Worm (Caenorhabditis elegans): ENCODE data around the gene Y50E8A.1.
"Not testable (repeated sequence)": the region's sequence is repeated elsewhere in the genome, so short reads cannot be mapped to it uniquely, and the experiment has no call there.

Y50E8A.1 gene

ce11 chrV:14734187-14734765 is 7.6 kb downstream of the Y50E8A.1 start, which contains the start of gene unc-61:
unc-61 (minus strand) TSS chrV:14734237.
- TF ChIP-seq med-1 (GFP tag; optimal IDR thresholded peaks at IDR 0.05; ENCODE audit: insufficient read depth) (no peak), flt-1 (GFP tag; IDR thresholded peaks at IDR 0.05) (no peak), ref-1 (GFP tag; conservative IDR thresholded peaks at IDR 0.05) (no peak), ztf-29 (GFP tag; IDR thresholded peaks at IDR 0.05) (no peak), tab-1 (GFP tag; IDR thresholded peaks at IDR 0.05) (no peak), ztf-23 (GFP tag; IDR thresholded peaks at IDR 0.05) (no peak), klf-2 (GFP tag; conservative IDR thresholded peaks at IDR 0.05) (no peak), T22C8.4 (GFP tag; IDR thresholded peaks at IDR 0.05) (no peak)

ce11 chrV:14736851-14737250 is 10.2 kb downstream of the Y50E8A.1 start, which contains the start of gene Y50E8A.5:
Y50E8A.5 (minus strand) TSS chrV:14736951.
- TF ChIP-seq klf-2 (GFP tag; conservative IDR thresholded peaks at IDR 0.05) (no peak), ztf-29 (GFP tag; IDR thresholded peaks at IDR 0.05) (no peak), cog-1 (tag; optimal IDR thresholded peaks at IDR 0.05) (no peak), ref-1 (GFP tag; conservative IDR thresholded peaks at IDR 0.05) (no peak), med-1 (GFP tag; optimal IDR thresholded peaks at IDR 0.05; ENCODE audit: insufficient read depth) (no peak), T22C8.4 (GFP tag; IDR thresholded peaks at IDR 0.05) (no peak), ztf-23 (GFP tag; IDR thresholded peaks at IDR 0.05) (no peak)

ce11 chrV:14741233-14741632 is 14.5 kb downstream of the Y50E8A.1 start, which contains the start of gene Y50E8A.6:
Y50E8A.6 (minus strand) TSS chrV:14741333.
- TF ChIP-seq cog-1 (tag; optimal IDR thresholded peaks at IDR 0.05) (no peak), ztf-23 (GFP tag; IDR thresholded peaks at IDR 0.05) (no peak), klf-2 (GFP tag; conservative IDR thresholded peaks at IDR 0.05) (no peak), med-1 (GFP tag; optimal IDR thresholded peaks at IDR 0.05; ENCODE audit: insufficient read depth) (no peak), T22C8.4 (GFP tag; IDR thresholded peaks at IDR 0.05) (no peak), ztf-29 (GFP tag; IDR thresholded peaks at IDR 0.05) (no peak), ref-1 (GFP tag; conservative IDR thresholded peaks at IDR 0.05) (no peak), flt-1 (GFP tag; IDR thresholded peaks at IDR 0.05) (no peak), tab-1 (GFP tag; IDR thresholded peaks at IDR 0.05) (no peak)

ce11 chrV:14744824-14745223 is 18.1 kb downstream of the Y50E8A.1 start:
- 0 out of 2 replicates have a peak, but pooled peaks have one; percentile 11 for TF ChIP-seq klf-2 (GFP tag; conservative IDR thresholded peaks at IDR 0.05)
- no peak for TF ChIP-seq ztf-23 (GFP tag; IDR thresholded peaks at IDR 0.05)
- TF ChIP-seq tab-1 (GFP tag; IDR thresholded peaks at IDR 0.05), result peak; percentile 67; the same call in 1 of the 2 replicates

- TF ChIP-seq tab-1 (GFP tag; IDR thresholded peaks at IDR 0.05) (no peak), ztf-29 (GFP tag; IDR thresholded peaks at IDR 0.05) (no peak), flt-1 (GFP tag; IDR thresholded peaks at IDR 0.05) (no peak), med-1 (GFP tag; optimal IDR thresholded peaks at IDR 0.05; ENCODE audit: insufficient read depth) (no peak), cog-1 (tag; optimal IDR thresholded peaks at IDR 0.05) (no peak), ztf-23 (GFP tag; IDR thresholded peaks at IDR 0.05) (no peak), T22C8.4 (GFP tag; IDR thresholded peaks at IDR 0.05) (no peak), klf-2 (GFP tag; conservative IDR thresholded peaks at IDR 0.05) (no peak), ref-1 (GFP tag; conservative IDR thresholded peaks at IDR 0.05) (no peak)
These were observed 20.3 kb downstream of the Y50E8A.1 start for ce11 chrV:14746975-14747374.

- TF ChIP-seq T22C8.4 (GFP tag; IDR thresholded peaks at IDR 0.05), result no peak
- TF ChIP-seq flt-1 (GFP tag; IDR thresholded peaks at IDR 0.05), result no peak
- no peak for TF ChIP-seq ztf-29 (GFP tag; IDR thresholded peaks at IDR 0.05)
- no peak for TF ChIP-seq ztf-23 (GFP tag; IDR thresholded peaks at IDR 0.05)
These were observed 22.0 kb downstream of the Y50E8A.1 start, which contains the start of the genes lipl-8 and Y50E8A.22 for ce11 chrV:14748608-14749137. lipl-8 (minus strand) TSS chrV:14748708. Y50E8A.22 (minus strand) TSS chrV:14749087.

- TF ChIP-seq ztf-29 (GFP tag; IDR thresholded peaks at IDR 0.05); klf-2 (GFP tag; conservative IDR thresholded peaks at IDR 0.05); tab-1 (GFP tag; IDR thresholded peaks at IDR 0.05): not testable (repeated sequence)
These were observed 23.7 kb downstream of the Y50E8A.1 start, which contains the start of gene nspa-10 for ce11 chrV:14750357-14750756. nspa-10 (minus strand) TSS chrV:14750457.

- TF ChIP-seq T22C8.4 (GFP tag; IDR thresholded peaks at IDR 0.05) (no peak), ref-1 (GFP tag; conservative IDR thresholded peaks at IDR 0.05) (no peak), cog-1 (tag; optimal IDR thresholded peaks at IDR 0.05) (no peak), ztf-23 (GFP tag; IDR thresholded peaks at IDR 0.05) (no peak), tab-1 (GFP tag; IDR thresholded peaks at IDR 0.05) (no peak), ztf-29 (GFP tag; IDR thresholded peaks at IDR 0.05) (no peak), klf-2 (GFP tag; conservative IDR thresholded peaks at IDR 0.05) (no peak), flt-1 (GFP tag; IDR thresholded peaks at IDR 0.05) (no peak), med-1 (GFP tag; optimal IDR thresholded peaks at IDR 0.05; ENCODE audit: insufficient read depth) (no peak)
These were observed 35.9 kb downstream of the Y50E8A.1 start for ce11 chrV:14762563-14762962.

ce11 chrV:14763582-14763981 is 36.9 kb downstream of the Y50E8A.1 start:
- TF ChIP-seq ztf-29 (GFP tag; IDR thresholded peaks at IDR 0.05) (no peak), klf-2 (GFP tag; conservative IDR thresholded peaks at IDR 0.05) (no peak), flt-1 (GFP tag; IDR thresholded peaks at IDR 0.05) (no peak), tab-1 (GFP tag; IDR thresholded peaks at IDR 0.05) (no peak)

- TF ChIP-seq cog-1 (tag; optimal IDR thresholded peaks at IDR 0.05) (peak; percentile 21), ztf-23 (GFP tag; IDR thresholded peaks at IDR 0.05) (no peak)
These were observed 46.4 kb downstream of the Y50E8A.1 start, which contains the start of gene haf-7 for ce11 chrV:14773048-14773447. haf-7 (plus strand) TSS chrV:14773258.

All from whole organism, midembryonic.